Fruit fly (Drosophila melanogaster) whole organism, pupa: Measurements from ENCODE around the gene CG42788.

Experiments
- CG10348 ChIP-seq: fragments of 200-800 bp; sonication (Bioruptor generic); IDR thresholded peaks from 2 replicates; pipeline ENCODE4 v1.3.6; 2022; ENCODE audit warnings: missing biosample characterization, missing genetic modification characterization
- CG12605 ChIP-seq: fragments of 200-800 bp; sonication (Bioruptor generic); IDR thresholded peaks from 2 replicates; pipeline ENCODE4 v1.3.6; 2022; ENCODE audit warnings: missing biosample characterization, missing genetic modification characterization
- CG13204 ChIP-seq: fragments of 200-800 bp; sonication (Bioruptor generic); optimal IDR thresholded peaks from 2 replicates; lab custom pipeline; 2018; ENCODE audit warnings: missing biosample characterization, mild to moderate bottlenecking, missing genetic modification characterization, moderate library complexity
- CG14655 ChIP-seq: fragments of 200-800 bp; sonication (Bioruptor generic); optimal IDR thresholded peaks from 3 replicates; lab custom pipeline; 2017; ENCODE audit warnings: mild to moderate bottlenecking, missing biosample characterization, missing genetic modification reagents, missing genetic modification characterization
- CG15710 ChIP-seq: fragments of 200-800 bp; sonication (Bioruptor generic); optimal IDR thresholded peaks from 2 replicates; lab custom pipeline; 2018; ENCODE audit warnings: missing biosample characterization, mild to moderate bottlenecking, missing genetic modification characterization, moderate library complexity
- CG17806 ChIP-seq: fragments of 200-800 bp; sonication (Bioruptor generic); optimal IDR thresholded peaks from 2 replicates; lab custom pipeline; 2018; ENCODE audit warnings: missing biosample characterization, mild to moderate bottlenecking, missing genetic modification characterization, moderate library complexity
- CG32121 ChIP-seq: fragments of 200-800 bp; sonication (Bioruptor generic); IDR thresholded peaks from 2 replicates; pipeline ENCODE4 v1.3.6; 2022; ENCODE audit warnings: missing biosample characterization, missing genetic modification characterization
- CG34367 ChIP-seq: fragments of 200-800 bp; sonication (Bioruptor generic); optimal IDR thresholded peaks from 2 replicates; lab custom pipeline; 2018; ENCODE audit warnings: missing biosample characterization, mild to moderate bottlenecking, missing genetic modification characterization
- CG4496 ChIP-seq: fragments of 200-800 bp; sonication (Bioruptor generic); IDR thresholded peaks from 3 replicates; pipeline ENCODE4 v1.3.6; 2022; ENCODE audit warnings: missing biosample characterization, missing genetic modification characterization
- CG8159 ChIP-seq: fragments of 200-800 bp; sonication (Bioruptor generic); optimal IDR thresholded peaks from 3 replicates; lab custom pipeline; 2018; ENCODE audit warnings: missing biosample characterization, mild to moderate bottlenecking, missing genetic modification characterization, moderate library complexity
- CG8301 ChIP-seq: fragments of 200-800 bp; sonication (Bioruptor generic); optimal IDR thresholded peaks from 2 replicates; lab custom pipeline; 2018; ENCODE audit warnings: missing biosample characterization, mild to moderate bottlenecking, missing genetic modification characterization
- CG9948 ChIP-seq: fragments of 200-800 bp; sonication (Bioruptor generic); optimal IDR thresholded peaks from 2 replicates; lab custom pipeline; 2018; ENCODE audit warnings: missing biosample characterization, mild to moderate bottlenecking, missing genetic modification characterization, moderate library complexity
- D1 ChIP-seq: fragments of 200-800 bp; sonication (Bioruptor generic); optimal IDR thresholded peaks from 2 replicates; lab custom pipeline; 2018; ENCODE audit warnings: missing biosample characterization, mild to moderate bottlenecking, missing genetic modification characterization, moderate library complexity
- EcR ChIP-seq: fragments of 200-800 bp; sonication (Bioruptor generic); optimal IDR thresholded peaks from 3 replicates; lab custom pipeline; 2019; ENCODE audit warnings: missing biosample characterization, missing genetic modification characterization, mild to moderate bottlenecking, moderate library complexity, missing genetic modification reagents
- Ets98B ChIP-seq: fragments of 200-800 bp; sonication (Bioruptor generic); IDR thresholded peaks from 2 replicates; pipeline ENCODE4 v1.3.6; 2022; ENCODE audit warnings: missing biosample characterization, missing genetic modification characterization
- Pif1A ChIP-seq: fragments of 200-800 bp; sonication (Bioruptor generic); optimal IDR thresholded peaks from 3 replicates; lab custom pipeline; 2016; ENCODE audit warnings: missing biosample characterization, missing genetic modification characterization
- Pif1B ChIP-seq: fragments of 200-800 bp; sonication (Bioruptor generic); optimal IDR thresholded peaks from 3 replicates; lab custom pipeline; 2016; ENCODE audit warnings: missing biosample characterization, missing genetic modification characterization
- Snoo ChIP-seq: fragments of 200-800 bp; sonication (Bioruptor generic); optimal IDR thresholded peaks from 3 replicates; lab custom pipeline; 2017; ENCODE audit warnings: missing biosample characterization, mild to moderate bottlenecking, missing genetic modification characterization, inconsistent platforms
- fd96Ca ChIP-seq: fragments of 200-800 bp; sonication (Bioruptor generic); IDR thresholded peaks from 3 replicates; pipeline ENCODE4 v1.3.6; 2022; ENCODE audit warnings: missing biosample characterization, missing genetic modification characterization
- gl ChIP-seq: fragments of 200-800 bp; sonication (Bioruptor generic); optimal IDR thresholded peaks from 2 replicates; lab custom pipeline; 2018; ENCODE audit warnings: missing biosample characterization, mild to moderate bottlenecking, missing genetic modification characterization
- rn ChIP-seq: fragments of 200-800 bp; sonication (Bioruptor generic); IDR thresholded peaks from 2 replicates; pipeline ENCODE4 v1.3.6; 2022; ENCODE audit warnings: missing biosample characterization, missing genetic modification characterization

Gene CG42788

dm6 chr3R:15147038-15147744 is 15.5 kb upstream of the CG42788 start, which contains the start of gene Glys:
TSS of gene Glys (minus strand) at chr3R:15147531.
- TF ChIP-seq CG4496 (GFP tag; lab: Robert Waterston, UW): peak; percentile 84
- no peak for TF ChIP-seq CG10348 (GFP tag; lab: Robert Waterston, UW)
- peak; percentile 63 for TF ChIP-seq CG34367 (tag; lab: Kevin White, UChicago)
- TF ChIP-seq CG8301 (tag; lab: Kevin White, UChicago): peak; percentile 63
- peak; percentile 45 for TF ChIP-seq CG15710 (tag; lab: Kevin White, UChicago)
- TF ChIP-seq EcR (GFP tag; lab: Kevin White, UChicago): peak; percentile 20
- TF ChIP-seq CG12605 (GFP tag; lab: Robert Waterston, UW): peak; percentile 87
- no peak for TF ChIP-seq CG13204 (GFP tag; lab: Kevin White, UChicago)
- TF ChIP-seq CG17806 (tag; lab: Kevin White, UChicago): peak; percentile 44
- TF ChIP-seq rn (GFP tag; lab: Robert Waterston, UW): no peak
- peak; percentile 81 for TF ChIP-seq Ets98B (GFP tag; lab: Robert Waterston, UW)
- TF ChIP-seq CG14655 (GFP tag; lab: Kevin White, UChicago): peak; percentile 67
- peak; percentile 84 for TF ChIP-seq fd96Ca (GFP tag; lab: Robert Waterston, UW)
- TF ChIP-seq D1 (tag; lab: Kevin White, UChicago): no peak
- peak; percentile 53 for TF ChIP-seq CG8159 (tag; lab: Kevin White, UChicago)
- TF ChIP-seq Snoo: peak; percentile 57
- TF ChIP-seq Pif1B (GFP tag; lab: Kevin White, UChicago): peak; percentile 73
- peak; percentile 80 for TF ChIP-seq Pif1A (GFP tag; lab: Kevin White, UChicago)
- peak; percentile 73; the same call in 1 of the 2 replicates for TF ChIP-seq CG32121 (GFP tag; lab: Robert Waterston, UW)
- peak; percentile 78 for TF ChIP-seq gl
- TF ChIP-seq CG9948 (tag; lab: Kevin White, UChicago): no peak

- TF ChIP-seq Pif1A (GFP tag; lab: Kevin White, UChicago) (no peak), CG10348 (GFP tag; lab: Robert Waterston, UW) (no peak), CG34367 (tag; lab: Kevin White, UChicago) (no peak), EcR (GFP tag; lab: Kevin White, UChicago) (peak; percentile 69), CG17806 (tag; lab: Kevin White, UChicago) (no peak), fd96Ca (GFP tag; lab: Robert Waterston, UW) (no peak), CG12605 (GFP tag; lab: Robert Waterston, UW) (peak; percentile 25; the same call in 1 of the 2 replicates)
These were observed 14.8 kb upstream of the CG42788 start for dm6 chr3R:15146408-15147037.

dm6 chr3R:15145491-15145890 is 13.8 kb upstream of the CG42788 start:
- peak; percentile 5 for TF ChIP-seq EcR (GFP tag; lab: Kevin White, UChicago)
- TF ChIP-seq CG34367 (tag; lab: Kevin White, UChicago): peak; percentile 66
- TF ChIP-seq Ets98B (GFP tag; lab: Robert Waterston, UW): peak; percentile 88
- TF ChIP-seq CG14655 (GFP tag; lab: Kevin White, UChicago): no peak
- peak; percentile 70; the same call in 1 of the 2 replicates for TF ChIP-seq CG32121 (GFP tag; lab: Robert Waterston, UW)
- TF ChIP-seq CG10348 (GFP tag; lab: Robert Waterston, UW): no peak; the same call in 1 of the 2 replicates
- peak; percentile 73 for TF ChIP-seq CG9948 (tag; lab: Kevin White, UChicago)
- TF ChIP-seq CG17806 (tag; lab: Kevin White, UChicago): peak; percentile 65
- TF ChIP-seq CG8159 (tag; lab: Kevin White, UChicago): peak; percentile 75
- TF ChIP-seq CG12605 (GFP tag; lab: Robert Waterston, UW): peak; percentile 79; the same call in 1 of the 2 replicates
- peak; percentile 80 for TF ChIP-seq fd96Ca (GFP tag; lab: Robert Waterston, UW)
- no peak for TF ChIP-seq D1 (tag; lab: Kevin White, UChicago)
- peak; percentile 87 for TF ChIP-seq CG4496 (GFP tag; lab: Robert Waterston, UW)
- peak; percentile 44 for TF ChIP-seq Snoo
- TF ChIP-seq CG8301 (tag; lab: Kevin White, UChicago): no peak
- TF ChIP-seq Pif1B (GFP tag; lab: Kevin White, UChicago): peak; percentile 66
- TF ChIP-seq CG15710 (tag; lab: Kevin White, UChicago): peak; percentile 77
- no peak for TF ChIP-seq rn (GFP tag; lab: Robert Waterston, UW)
- TF ChIP-seq Pif1A (GFP tag; lab: Kevin White, UChicago): peak; percentile 56

dm6 chr3R:15139816-15140473 is 8.2 kb upstream of the CG42788 start, which contains the start of gene CG3987:
TSS of gene CG3987 (plus strand) at chr3R:15139958.
- TF ChIP-seq Snoo (no peak), CG8159 (tag; lab: Kevin White, UChicago) (no peak), CG17806 (tag; lab: Kevin White, UChicago) (no peak), EcR (GFP tag; lab: Kevin White, UChicago) (peak; percentile 17), CG4496 (GFP tag; lab: Robert Waterston, UW) (no peak), CG13204 (GFP tag; lab: Kevin White, UChicago) (no peak), CG12605 (GFP tag; lab: Robert Waterston, UW) (no peak)
